Worm (Caenorhabditis elegans) whole organism, L1 larva: ENCODE data around the gene C35D10.6.

Experiments
- irx-1 ChIP-seq: sonication (generic microtip); optimal IDR thresholded peaks from 2 replicates; lab custom pipeline; 2016; ENCODE audit warnings: missing genetic modification characterization, missing compliant biosample characterization
- jun-1 ChIP-seq: fragments of 150-350 bp; optimal IDR thresholded peaks from 2 replicates; lab custom pipeline; 2014; ENCODE audit warnings: missing biosample characterization, missing genetic modification reagents, missing genetic modification characterization

DNA sequence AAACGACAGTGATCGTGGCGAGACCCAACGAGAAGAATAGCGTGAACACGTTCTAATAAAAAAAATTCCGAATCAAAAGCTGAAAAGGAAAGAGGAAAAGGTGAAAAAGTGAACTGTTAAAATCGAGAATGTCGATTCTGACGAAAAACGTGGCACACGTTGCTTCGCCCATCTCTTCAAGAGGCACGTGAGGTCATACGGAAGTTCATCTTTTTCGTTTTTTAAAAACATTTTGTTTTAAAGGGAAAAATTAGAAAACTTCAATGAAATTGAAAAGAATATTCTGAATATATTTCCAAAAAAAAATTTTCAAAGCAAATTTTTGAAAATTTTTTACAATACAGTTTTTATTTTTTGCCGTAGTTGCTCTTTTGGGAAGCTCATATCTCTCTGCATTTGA, 47.9 kb upstream of the C35D10.6 start, which contains the start of gene C38D4.7:
- TF ChIP-seq jun-1 (tag; lab: Kevin White, UChicago) (no peak), irx-1 (tag; lab: Kevin White, UChicago) (no peak)
